Worm (Caenorhabditis elegans) whole organism, L4 larva: ENCODE data around the gene K11H3.5.

Experiments
- T20F7.1 ChIP-seq: fragments of 200-800 bp; sonication (Bioruptor generic); optimal IDR thresholded peaks from 2 replicates; lab custom pipeline; 2018; ENCODE audit warnings: mild to moderate bottlenecking, missing genetic modification characterization, missing compliant biosample characterization
- Y105C5A.15 ChIP-seq: fragments of 200-800 bp; sonication (Bioruptor generic); IDR thresholded peaks from 2 replicates; pipeline ENCODE4 v1.3.6; 2022; ENCODE audit warnings: missing genetic modification characterization, missing compliant biosample characterization
- aha-1 ChIP-seq: fragments of 150-350 bp; peaks from one replicate; lab custom pipeline; 2014; ENCODE audit warnings: missing biosample characterization, missing genetic modification characterization
- attf-4 ChIP-seq: sonication (generic microtip); optimal IDR thresholded peaks from 3 replicates; lab custom pipeline; 2017; ENCODE audit warnings: missing biosample characterization, missing genetic modification characterization
- ceh-62 ChIP-seq: sonication (generic microtip); optimal IDR thresholded peaks from 2 replicates; lab custom pipeline; 2017; ENCODE audit warnings: missing biosample characterization, missing genetic modification characterization
- ceh-82 ChIP-seq: sonication (generic microtip); optimal IDR thresholded peaks from 2 replicates; lab custom pipeline; 2017; ENCODE audit warnings: missing biosample characterization, missing genetic modification characterization
- daf-16 ChIP-seq, 3 experiments: sonication (generic microtip); optimal IDR thresholded peaks; 2 replicates each; lab custom pipeline; 2016 to 2017; ENCODE audit warnings: missing genetic modification characterization in 3 of 3, missing genetic modification reagents in 3 of 3, mild to moderate bottlenecking in 2 of 3, missing compliant biosample characterization in 2 of 3, missing biosample characterization in 1 of 3, moderate library complexity in 1 of 3
- daf-19 ChIP-seq: fragments of 200-800 bp; sonication (Bioruptor generic); conservative IDR thresholded peaks from 2 replicates; pipeline ENCODE4 v1.3.6; 2022; ENCODE audit warnings: missing genetic modification characterization, missing compliant biosample characterization
- dmd-6 ChIP-seq: fragments of 200-800 bp; sonication (Bioruptor generic); IDR thresholded peaks from 2 replicates; pipeline ENCODE4 v1.3.6; 2022; ENCODE audit warnings: missing genetic modification reagents, missing genetic modification characterization, missing compliant biosample characterization
- dve-1 ChIP-seq: sonication (generic microtip); optimal IDR thresholded peaks from 2 replicates; lab custom pipeline; 2017; ENCODE audit warnings: antibody characterized with exemption, mild to moderate bottlenecking, missing genetic modification characterization, missing compliant biosample characterization; ENCODE audit not compliant: insufficient read depth
- fkh-10 ChIP-seq: fragments of 150-350 bp; optimal IDR thresholded peaks from 2 replicates; lab custom pipeline; 2014; ENCODE audit warnings: missing biosample characterization, missing genetic modification reagents, missing genetic modification characterization
- fos-1 ChIP-seq: fragments of 150-350 bp; optimal IDR thresholded peaks from 2 replicates; lab custom pipeline; 2014; ENCODE audit warnings: missing biosample characterization, missing genetic modification characterization
- hlh-11 ChIP-seq: fragments of 200-800 bp; sonication (Bioruptor generic); optimal IDR thresholded peaks from 2 replicates; lab custom pipeline; 2018; ENCODE audit warnings: mild to moderate bottlenecking, missing genetic modification characterization, missing compliant biosample characterization
- hlh-30 ChIP-seq: sonication (generic microtip); optimal IDR thresholded peaks from 2 replicates; lab custom pipeline; 2017; ENCODE audit warnings: antibody characterized with exemption, mild to moderate bottlenecking, missing genetic modification characterization, missing compliant biosample characterization; ENCODE audit not compliant: insufficient read depth
- lin-1 ChIP-seq: fragments of 200-800 bp; sonication (Bioruptor generic); IDR thresholded peaks from 2 replicates; pipeline ENCODE4 v1.3.6; 2022; ENCODE audit warnings: missing genetic modification reagents, missing genetic modification characterization, missing compliant biosample characterization
- lin-13 ChIP-seq: fragments of 150-350 bp; optimal IDR thresholded peaks from 2 replicates; lab custom pipeline; 2014; ENCODE audit warnings: missing biosample characterization, missing genetic modification reagents, missing genetic modification characterization
- lin-38 ChIP-seq: fragments of 200-800 bp; sonication (Bioruptor generic); IDR thresholded peaks from 2 replicates; pipeline ENCODE4 v1.3.6; 2022; ENCODE audit warnings: missing genetic modification reagents, missing genetic modification characterization, missing compliant biosample characterization
- mep-1 ChIP-seq: fragments of 150-350 bp; sonication (generic microtip); optimal IDR thresholded peaks from 3 replicates; lab custom pipeline; 2014; ENCODE audit warnings: missing biosample characterization, missing genetic modification characterization
- mes-2 ChIP-seq: sonication (generic microtip); optimal IDR thresholded peaks from 2 replicates; lab custom pipeline; 2016; ENCODE audit warnings: missing genotype, mild to moderate bottlenecking, missing genetic modification characterization, missing compliant biosample characterization; ENCODE audit not compliant: poor library complexity, severe bottlenecking
- mxl-2 ChIP-seq: fragments of 200-800 bp; sonication (Bioruptor generic); conservative IDR thresholded peaks from 2 replicates; pipeline ENCODE4 v1.3.6; 2022; ENCODE audit warnings: missing genetic modification reagents, missing genetic modification characterization, missing compliant biosample characterization
- nhr-10 ChIP-seq: fragments of 150-350 bp; optimal IDR thresholded peaks from 2 replicates; lab custom pipeline; 2014; ENCODE audit warnings: missing biosample characterization, missing genetic modification characterization
- nhr-11 ChIP-seq: fragments of 150-350 bp; optimal IDR thresholded peaks from 2 replicates; lab custom pipeline; 2014; ENCODE audit warnings: missing biosample characterization, missing genetic modification characterization
- nhr-28 ChIP-seq: fragments of 150-350 bp; optimal IDR thresholded peaks from 2 replicates; lab custom pipeline; 2014; ENCODE audit warnings: missing biosample characterization, missing genetic modification characterization
- nhr-6 ChIP-seq: fragments of 150-350 bp; optimal IDR thresholded peaks from 2 replicates; lab custom pipeline; 2014; ENCODE audit warnings: missing biosample characterization, missing genetic modification characterization
- nhr-76 ChIP-seq: fragments of 150-350 bp; optimal IDR thresholded peaks from 2 replicates; lab custom pipeline; 2014; ENCODE audit warnings: missing biosample characterization, missing genetic modification characterization
- nhr-77 ChIP-seq: fragments of 150-350 bp; optimal IDR thresholded peaks from 2 replicates; lab custom pipeline; 2014; ENCODE audit warnings: missing biosample characterization, missing genetic modification characterization
- php-3 ChIP-seq: fragments of 200-800 bp; sonication (Bioruptor generic); IDR thresholded peaks from 2 replicates; pipeline ENCODE4 v1.3.6; 2022; ENCODE audit warnings: missing genetic modification reagents, missing genetic modification characterization, missing compliant biosample characterization
- saeg-2 ChIP-seq: fragments of 200-800 bp; sonication (Bioruptor generic); IDR thresholded peaks from 2 replicates; pipeline ENCODE4 v1.3.6; 2022; ENCODE audit warnings: missing genetic modification reagents, missing genetic modification characterization, missing compliant biosample characterization
- set-16 ChIP-seq: fragments of 200-800 bp; sonication (Bioruptor generic); IDR thresholded peaks from 2 replicates; pipeline ENCODE4 v1.3.6; 2022; ENCODE audit warnings: missing genetic modification reagents, missing genetic modification characterization, missing compliant biosample characterization
- skn-1 ChIP-seq: fragments of 150-350 bp; optimal IDR thresholded peaks from 2 replicates; lab custom pipeline; 2014; ENCODE audit warnings: missing biosample characterization, missing genetic modification characterization
- spr-1 ChIP-seq: sonication (generic microtip); optimal IDR thresholded peaks from 2 replicates; lab custom pipeline; 2016; ENCODE audit warnings: mild to moderate bottlenecking, missing genetic modification characterization, missing compliant biosample characterization
- zfp-3 ChIP-seq: fragments of 200-800 bp; sonication (Bioruptor generic); conservative IDR thresholded peaks from 2 replicates; pipeline ENCODE4 v1.3.6; 2022; ENCODE audit warnings: missing genetic modification reagents, missing genetic modification characterization, missing compliant biosample characterization
- ztf-11 ChIP-seq: fragments of 150-350 bp; optimal IDR thresholded peaks from 2 replicates; lab custom pipeline; 2014; ENCODE audit warnings: missing biosample characterization, missing genetic modification characterization

Gene K11H3.5

DNA sequence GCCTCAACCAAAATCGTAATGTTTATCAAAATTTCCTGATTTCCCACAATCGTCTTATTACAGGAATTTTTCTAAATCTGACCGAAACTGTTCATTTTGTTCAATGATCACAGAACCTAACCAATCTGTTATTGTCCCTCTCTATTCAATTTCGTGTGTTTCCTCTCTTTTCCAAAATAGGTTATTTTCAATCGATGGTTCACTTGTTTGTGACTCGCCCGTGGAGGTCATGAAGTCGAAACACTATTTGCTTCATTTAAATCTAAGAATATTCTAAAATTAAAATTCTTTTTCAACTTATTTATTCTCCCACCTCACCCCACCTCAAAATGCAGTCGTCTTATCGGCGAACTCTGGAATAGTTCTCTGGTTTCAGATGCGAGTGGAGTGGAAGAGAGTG, 7.3 kb downstream of the K11H3.5 start:
- TF ChIP-seq nhr-76 (tag; lab: Kevin White, UChicago): no peak
- TF ChIP-seq nhr-28 (tag; lab: Kevin White, UChicago): peak; percentile 51
- TF ChIP-seq spr-1 (tag; lab: Kevin White, UChicago): no peak
- no peak for TF ChIP-seq ceh-82
- TF ChIP-seq saeg-2 (GFP tag; lab: Robert Waterston, UW): no peak
- TF ChIP-seq daf-16 (GFP tag; optimal IDR thresholded peaks at IDR 0.05; lab: Kevin White, UChicago): no peak
- peak; percentile 62 for TF ChIP-seq daf-16 (tag; optimal IDR thresholded peaks at IDR 0.05; lab: Kevin White, UChicago)
- no peak for TF ChIP-seq ztf-11 (tag; lab: Kevin White, UChicago)
- TF ChIP-seq fkh-10: no peak
- TF ChIP-seq ceh-62 (tag; lab: Kevin White, UChicago): no peak
- peak; percentile 8 for TF ChIP-seq dve-1 (tag; lab: Kevin White, UChicago)
- TF ChIP-seq hlh-11 (tag; lab: Kevin White, UChicago): peak; percentile 18
- TF ChIP-seq mxl-2 (GFP tag; lab: Robert Waterston, UW): no peak
- TF ChIP-seq lin-38 (GFP tag; lab: Robert Waterston, UW): no peak
- no peak for TF ChIP-seq attf-4
- TF ChIP-seq daf-19: no peak
- no peak for TF ChIP-seq nhr-77
- TF ChIP-seq nhr-10 (tag; lab: Kevin White, UChicago): peak; percentile 10
- peak; percentile 39; the same call in 1 of the 2 replicates for TF ChIP-seq dmd-6 (GFP tag; lab: Robert Waterston, UW)

DNA sequence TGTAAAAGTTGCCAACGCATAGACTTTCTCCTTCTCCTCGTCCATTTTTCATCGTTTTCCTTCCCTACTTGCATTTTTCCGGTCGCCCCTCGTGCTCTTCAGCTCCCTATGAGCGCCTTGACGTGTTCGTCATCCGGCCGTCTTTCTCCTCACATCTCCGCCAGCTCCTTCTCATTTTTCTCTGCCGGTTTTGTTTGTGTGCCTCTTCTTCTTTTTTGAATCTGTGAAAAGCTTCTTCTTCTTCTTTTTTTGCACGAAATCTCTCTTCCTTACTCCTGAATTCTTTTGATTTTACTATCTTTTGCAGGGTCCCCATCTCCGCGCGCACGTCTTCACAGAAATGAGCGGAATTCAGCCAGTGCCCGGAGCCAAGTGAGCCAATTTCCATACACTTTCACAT, 8.0 kb downstream of the K11H3.5 start, which contains the start of gene K11H3.3:
Gene K11H3.3, plus strand, starts transcription at position 308 of the 400 bp plus-strand sequence.
- peak; percentile 8 for TF ChIP-seq mep-1 (tag; lab: Kevin White, UChicago)
- TF ChIP-seq daf-16 (GFP tag; optimal IDR thresholded peaks at IDR 0.05; lab: Kevin White, UChicago): no peak
- no peak for TF ChIP-seq daf-16 (tag; optimal IDR thresholded peaks at IDR 0.05; lab: Kevin White, UChicago)
- 0 out of 2 replicates have a peak, but pooled peaks have one; percentile 17 for TF ChIP-seq set-16 (GFP tag; lab: Robert Waterston, UW)
- peak; percentile 54 for TF ChIP-seq aha-1 (tag; lab: Kevin White, UChicago)
- peak; percentile 13 for TF ChIP-seq hlh-30 (tag; lab: Kevin White, UChicago)

DNA sequence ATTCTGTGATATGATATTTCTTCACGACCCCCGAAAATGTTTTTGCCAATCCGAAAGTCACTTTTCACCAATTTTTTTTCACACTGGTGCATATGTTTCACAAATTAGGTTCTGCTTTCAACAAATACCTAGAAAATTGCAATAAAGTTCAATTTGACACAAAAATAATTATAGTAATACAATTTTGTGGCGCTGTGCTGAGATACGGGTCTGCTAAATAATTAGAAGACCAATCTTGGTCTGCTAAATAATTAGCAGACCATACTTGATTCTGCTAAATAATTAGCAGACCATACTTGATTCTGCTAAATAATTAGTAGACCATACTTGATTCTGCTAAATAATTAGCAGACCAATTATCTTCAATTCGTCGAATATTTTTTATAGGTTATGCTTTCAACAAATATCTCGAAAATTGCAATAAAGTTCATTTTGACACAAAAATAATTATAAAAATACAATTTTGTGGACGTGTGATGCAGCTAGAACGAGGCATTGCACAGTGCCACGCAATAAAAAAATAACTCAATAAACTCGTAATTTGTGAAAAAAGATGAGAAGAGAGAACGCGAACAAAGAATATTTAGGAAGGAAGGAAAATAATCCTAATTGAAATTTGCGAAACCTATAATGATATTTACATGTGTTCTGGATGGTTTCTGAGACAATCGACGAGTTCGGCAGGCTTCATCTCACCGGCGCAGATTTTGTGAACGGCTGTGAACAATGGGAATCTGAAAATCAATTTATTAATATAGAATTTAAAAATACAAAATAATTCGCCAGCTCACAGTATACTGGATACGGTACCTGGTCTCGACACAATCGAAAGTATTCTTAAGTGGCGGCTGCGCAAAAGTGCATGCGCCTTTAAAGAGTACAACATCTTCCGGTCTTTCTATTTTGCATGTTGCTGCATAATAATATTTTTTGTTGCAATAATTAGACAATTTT, 10.4 kb downstream of the K11H3.5 start:
- TF ChIP-seq lin-13 (GFP tag; lab: Kevin White, UChicago) (no peak), mes-2 (tag; lab: Kevin White, UChicago) (peak; percentile 18), T20F7.1 (peak; percentile 40), daf-16 (GFP tag; optimal IDR thresholded peaks at IDR 0.05; lab: Kevin White, UChicago) (no peak), daf-16 (tag; optimal IDR thresholded peaks at IDR 0.05; lab: Kevin White, UChicago) (peak; percentile 1), nhr-6 (tag; lab: Kevin White, UChicago) (no peak), fos-1 (no peak), lin-38 (GFP tag; lab: Robert Waterston, UW) (peak; percentile 13; the same call in 1 of the 2 replicates), mep-1 (tag; lab: Kevin White, UChicago) (peak; percentile 48), skn-1 (tag; lab: Kevin White, UChicago) (no peak), lin-1 (GFP tag; lab: Robert Waterston, UW) (0 out of 2 replicates have a peak, but pooled peaks have one; percentile 17), php-3 (0 out of 2 replicates have a peak, but pooled peaks have one; percentile 35), zfp-3 (peak; percentile 59; the same call in 1 of the 2 replicates), aha-1 (tag; lab: Kevin White, UChicago) (peak; percentile 1), Y105C5A.15 (GFP tag; lab: Robert Waterston, UW) (0 out of 2 replicates have a peak, but pooled peaks have one; percentile 27), nhr-11 (tag; lab: Kevin White, UChicago) (no peak)
